Worm (Caenorhabditis elegans) whole organism, young adult: ENCODE results near the gene nhr-103.

Experiments used
- C06A6.2 ChIP-seq: fragments of 200-800 bp; sonication (Bioruptor generic); conservative IDR thresholded peaks from 2 replicates; pipeline ENCODE4 v1.3.6; 2022; ENCODE audit warnings: missing genetic modification characterization, missing compliant biosample characterization
- F22D6.2 ChIP-seq: sonication (generic microtip); optimal IDR thresholded peaks from 2 replicates; lab custom pipeline; 2016; ENCODE audit warnings: mild to moderate bottlenecking, missing genetic modification characterization, missing compliant biosample characterization
- F37B4.10 ChIP-seq: fragments of 200-800 bp; sonication (Bioruptor generic); IDR thresholded peaks from 2 replicates; pipeline ENCODE4 v1.3.6; 2022; ENCODE audit warnings: missing genetic modification characterization, missing compliant biosample characterization
- F39B2.1 ChIP-seq: fragments of 200-800 bp; sonication (Bioruptor generic); IDR thresholded peaks from 2 replicates; pipeline ENCODE4 v1.3.6; 2022; ENCODE audit warnings: missing genetic modification reagents, missing genetic modification characterization, missing compliant biosample characterization
- K11D2.4 ChIP-seq: fragments of 200-800 bp; sonication (Bioruptor generic); IDR thresholded peaks from 2 replicates; pipeline ENCODE4 v1.3.6; 2022; ENCODE audit warnings: missing genetic modification reagents, missing genetic modification characterization, missing compliant biosample characterization
- T26A5.8 ChIP-seq: sonication (generic microtip); optimal IDR thresholded peaks from 2 replicates; lab custom pipeline; 2016; ENCODE audit warnings: missing genetic modification characterization, missing compliant biosample characterization
- Y53G8AR.9 ChIP-seq: fragments of 200-800 bp; sonication (Bioruptor generic); conservative IDR thresholded peaks from 2 replicates; pipeline ENCODE4 v1.3.6; 2022; ENCODE audit warnings: missing genetic modification reagents, missing genetic modification characterization, missing compliant biosample characterization
- ZK185.1 ChIP-seq: sonication (generic microtip); optimal IDR thresholded peaks from 2 replicates; lab custom pipeline; 2016; ENCODE audit warnings: mild to moderate bottlenecking, missing genetic modification characterization, missing compliant biosample characterization; ENCODE audit not compliant: poor library complexity, severe bottlenecking
- akir-1 ChIP-seq: fragments of 200-800 bp; sonication (Bioruptor generic); optimal IDR thresholded peaks from 2 replicates; lab custom pipeline; 2018; ENCODE audit warnings: mild to moderate bottlenecking, missing genetic modification characterization, moderate library complexity, missing compliant biosample characterization
- aptf-3 ChIP-seq: fragments of 200-800 bp; sonication (Bioruptor generic); IDR thresholded peaks from 2 replicates; pipeline ENCODE4 v1.3.6; 2022; ENCODE audit warnings: missing genetic modification characterization, missing compliant biosample characterization
- bed-2 ChIP-seq: fragments of 200-800 bp; sonication (Bioruptor generic); IDR thresholded peaks from 2 replicates; pipeline ENCODE4 v1.3.6; 2022; ENCODE audit warnings: missing genetic modification reagents, missing genetic modification characterization, missing compliant biosample characterization
- cebp-2 ChIP-seq: fragments of 200-800 bp; sonication (Bioruptor generic); IDR thresholded peaks from 2 replicates; pipeline ENCODE4 v1.3.6; 2022; ENCODE audit warnings: missing genetic modification characterization, missing compliant biosample characterization
- die-1 ChIP-seq: sonication (generic microtip); optimal IDR thresholded peaks from 2 replicates; lab custom pipeline; 2016; ENCODE audit warnings: missing genotype, mild to moderate bottlenecking, missing genetic modification characterization, missing compliant biosample characterization
- efl-1 ChIP-seq: fragments of 150-350 bp; optimal IDR thresholded peaks from 2 replicates; lab custom pipeline; 2014; ENCODE audit warnings: missing biosample characterization, missing genetic modification reagents, missing genetic modification characterization
- egl-18 ChIP-seq: fragments of 200-800 bp; sonication (Bioruptor generic); IDR thresholded peaks from 2 replicates; pipeline ENCODE4 v1.3.6; 2022; ENCODE audit warnings: missing genetic modification reagents, missing genetic modification characterization, missing compliant biosample characterization
- egrh-3 ChIP-seq: fragments of 200-800 bp; sonication (Bioruptor generic); IDR thresholded peaks from 2 replicates; pipeline ENCODE4 v1.3.6; 2022; ENCODE audit warnings: missing genetic modification reagents, missing genetic modification characterization, missing compliant biosample characterization
- gei-17 ChIP-seq: fragments of 200-800 bp; sonication (Bioruptor generic); optimal IDR thresholded peaks from 2 replicates; lab custom pipeline; 2018; ENCODE audit warnings: mild to moderate bottlenecking, missing genetic modification characterization, missing compliant biosample characterization
- hrde-1 ChIP-seq: sonication (generic microtip); optimal IDR thresholded peaks from 2 replicates; lab custom pipeline; 2016; ENCODE audit warnings: missing genetic modification characterization, mild to moderate bottlenecking, missing compliant biosample characterization, moderate library complexity, missing genotype, missing genetic modification reagents, borderline replicate concordance
- lag-1 ChIP-seq: fragments of 200-800 bp; sonication (Bioruptor generic); IDR thresholded peaks from 2 replicates; pipeline ENCODE4 v1.3.6; 2022; ENCODE audit warnings: missing genetic modification reagents, missing genetic modification characterization, missing compliant biosample characterization
- let-526 ChIP-seq: fragments of 200-800 bp; sonication (Bioruptor generic); IDR thresholded peaks from 2 replicates; pipeline ENCODE4 v1.3.6; 2022; ENCODE audit warnings: missing genetic modification reagents, missing genetic modification characterization, missing compliant biosample characterization
- lin-26 ChIP-seq: fragments of 200-800 bp; sonication (Bioruptor generic); IDR thresholded peaks from 2 replicates; pipeline ENCODE4 v1.3.6; 2022; ENCODE audit warnings: missing genetic modification reagents, missing genetic modification characterization, missing compliant biosample characterization
- lsy-27 ChIP-seq: sonication (generic microtip); optimal IDR thresholded peaks from 2 replicates; lab custom pipeline; 2017; ENCODE audit warnings: missing genetic modification characterization, mild to moderate bottlenecking, missing compliant biosample characterization, antibody characterized with exemption, missing genotype, borderline replicate concordance; ENCODE audit not compliant: insufficient read depth
- madf-8 ChIP-seq: fragments of 200-800 bp; sonication (Bioruptor generic); conservative IDR thresholded peaks from 2 replicates; pipeline ENCODE4 v1.3.6; 2022; ENCODE audit warnings: missing genetic modification reagents, missing genetic modification characterization, missing compliant biosample characterization
- mel-28 ChIP-seq: sonication (generic microtip); optimal IDR thresholded peaks from 2 replicates; lab custom pipeline; 2016; ENCODE audit warnings: borderline replicate concordance, mild to moderate bottlenecking, missing genetic modification characterization, missing compliant biosample characterization
- nfyb-1 ChIP-seq: fragments of 200-800 bp; sonication (Bioruptor generic); IDR thresholded peaks from 2 replicates; pipeline ENCODE4 v1.3.6; 2022; ENCODE audit warnings: missing genetic modification reagents, missing genetic modification characterization, missing compliant biosample characterization
- nhr-80 ChIP-seq: sonication (generic microtip); optimal IDR thresholded peaks from 2 replicates; lab custom pipeline; 2016; ENCODE audit warnings: missing genetic modification characterization, missing compliant biosample characterization
- pbrm-1 ChIP-seq: fragments of 200-800 bp; sonication (Bioruptor generic); IDR thresholded peaks from 2 replicates; pipeline ENCODE4 v1.3.6; 2022; ENCODE audit warnings: missing genetic modification reagents, missing genetic modification characterization, missing compliant biosample characterization
- pha-4 ChIP-seq: fragments of 150-350 bp; sonication (generic microtip); optimal IDR thresholded peaks from 2 replicates; lab custom pipeline; 2014; ENCODE audit warnings: missing biosample characterization, missing genetic modification reagents, missing genetic modification characterization
- rpc-1 ChIP-seq, 2 experiments: fragments of 150-350 bp in 1 of 2; sonication (generic microtip) in 1 of 2; optimal IDR thresholded peaks; 2 replicates each; lab custom pipeline; 2014 to 2018; ENCODE audit warnings: missing biosample characterization in 1 of 2, missing genetic modification characterization in 1 of 2, missing genetic modification reagents in 1 of 2, missing genotype in 1 of 2
- snpc-1.3 ChIP-seq: sonication (generic microtip); optimal IDR thresholded peaks from 2 replicates; lab custom pipeline; 2017; ENCODE audit warnings: missing genetic modification characterization, mild to moderate bottlenecking, missing compliant biosample characterization, antibody characterized with exemption, moderate library complexity, missing genotype, missing genetic modification reagents; ENCODE audit not compliant: insufficient read depth
- snpc-4 ChIP-seq, 5 experiments: fragments of 150-350 bp in 1 of 5; sonication (generic microtip) in 4 of 5; optimal IDR thresholded peaks; 2 replicates each; lab custom pipeline; 2014 to 2018; ENCODE audit warnings: missing genetic modification characterization in 5 of 5, missing biosample characterization in 3 of 5, antibody characterized with exemption in 2 of 5, mild to moderate bottlenecking in 2 of 5, missing compliant biosample characterization in 2 of 5, missing genotype in 2 of 5, moderate library complexity in 2 of 5, missing genetic modification reagents in 1 of 5
- tbx-9 ChIP-seq: sonication (generic microtip); optimal IDR thresholded peaks from 2 replicates; lab custom pipeline; 2016; ENCODE audit warnings: borderline replicate concordance, missing genetic modification characterization, inconsistent platforms, missing compliant biosample characterization
- unc-62 ChIP-seq: fragments of 150-350 bp; optimal IDR thresholded peaks from 2 replicates; lab custom pipeline; 2014; ENCODE audit warnings: missing biosample characterization, missing genetic modification reagents, missing genetic modification characterization
- zfh-2 ChIP-seq: fragments of 200-800 bp; sonication (Bioruptor generic); conservative IDR thresholded peaks from 2 replicates; pipeline ENCODE4 v1.3.6; 2022; ENCODE audit warnings: missing genetic modification reagents, missing genetic modification characterization, missing compliant biosample characterization
- zim-3 ChIP-seq: sonication (generic microtip); optimal IDR thresholded peaks from 2 replicates; lab custom pipeline; 2017; ENCODE audit warnings: mild to moderate bottlenecking, missing genetic modification characterization, moderate library complexity, missing compliant biosample characterization
- ztf-28 ChIP-seq: fragments of 200-800 bp; sonication (Bioruptor generic); IDR thresholded peaks from 2 replicates; pipeline ENCODE4 v1.3.6; 2022; ENCODE audit warnings: missing genetic modification reagents, missing genetic modification characterization, missing compliant biosample characterization

nhr-103 gene

ce11 chrV:2183162-2183561 is 42.1 kb upstream of the nhr-103 start, which contains the start of gene cyp-33C2:
TSS of gene cyp-33C2 (plus strand) at chrV:2183488.
- TF ChIP-seq nhr-80 (tag; lab: Kevin White, UChicago) (peak; percentile 51), let-526 (GFP tag; lab: Robert Waterston, UW) (peak; percentile 28; the same call in 1 of the 2 replicates), nfyb-1 (GFP tag; lab: Robert Waterston, UW) (no peak)

- TF ChIP-seq bed-2 (no peak), F37B4.10 (0 out of 2 replicates have a peak, but pooled peaks have one; percentile 47), zfh-2 (GFP tag; lab: Robert Waterston, UW) (0 out of 2 replicates have a peak, but pooled peaks have one; percentile 44)
- TF ChIP-seq, all 124 proteins: peak for 2
Observed at ce11 chrV:2185486-2185885, 39.7 kb upstream of the nhr-103 start.

ce11 chrV:2187864-2188345 is 37.3 kb upstream of the nhr-103 start, which contains the start of gene Y5H2B.3:
TSS of gene Y5H2B.3 (plus strand) at chrV:2188295.
- TF ChIP-seq tbx-9 (tag; lab: Kevin White, UChicago) (no peak), lag-1 (GFP tag; lab: Robert Waterston, UW) (no peak), pha-4 (no peak), F22D6.2 (tag; lab: Kevin White, UChicago) (no peak), efl-1 (GFP tag; lab: Kevin White, UChicago) (no peak), C06A6.2 (no peak), lsy-27 (tag; lab: Kevin White, UChicago) (no peak), pbrm-1 (GFP tag; lab: Robert Waterston, UW) (no peak), rpc-1 (optimal IDR thresholded peaks at IDR 0.05; lab: Kevin White, UChicago) (no peak), rpc-1 (tag; optimal IDR thresholded peaks at IDR 0.05; lab: Kevin White, UChicago) (no peak)

ce11 chrV:2190383-2190782 is 34.8 kb upstream of the nhr-103 start:
- TF ChIP-seq T26A5.8 (tag; lab: Kevin White, UChicago) (no peak), zfh-2 (GFP tag; lab: Robert Waterston, UW) (peak; percentile 94), egrh-3 (peak; percentile 55; the same call in 1 of the 2 replicates), ztf-28 (GFP tag; lab: Robert Waterston, UW) (0 out of 2 replicates have a peak, but pooled peaks have one; percentile 40), K11D2.4 (GFP tag; lab: Robert Waterston, UW) (no peak), snpc-4 (GFP tag; optimal IDR thresholded peaks at IDR 0.05; lab: Kevin White, UChicago) (no peak), snpc-4 (tag; optimal IDR thresholded peaks at IDR 0.05; lab: Kevin White, UChicago) (peak in 1 of 4 experiments; percentile 29)

ce11 chrV:2191122-2191521 is 34.1 kb upstream of the nhr-103 start, which contains the start of gene srbc-42:
TSS of gene srbc-42 (minus strand) at chrV:2191222.
- no peak for TF ChIP-seq egl-18 (GFP tag; lab: Robert Waterston, UW)
- no peak for TF ChIP-seq die-1 (tag; lab: Kevin White, UChicago)
- no peak for TF ChIP-seq egrh-3
- no peak for TF ChIP-seq gei-17
- no peak for TF ChIP-seq zim-3 (tag; lab: Kevin White, UChicago)
- TF ChIP-seq cebp-2 (GFP tag; lab: Robert Waterston, UW) = no peak
- no peak for TF ChIP-seq Y53G8AR.9
- no peak for TF ChIP-seq F39B2.1
- no peak for TF ChIP-seq mel-28 (tag; lab: Kevin White, UChicago)
- TF ChIP-seq aptf-3 (GFP tag; lab: Robert Waterston, UW) = no peak
- no peak for TF ChIP-seq hrde-1 (tag; lab: Kevin White, UChicago)
- TF ChIP-seq madf-8 = no peak
- TF ChIP-seq snpc-1.3 (tag; lab: Kevin White, UChicago) = no peak
- no peak for TF ChIP-seq unc-62 (GFP tag; lab: Kevin White, UChicago)
- TF ChIP-seq ZK185.1 (tag; lab: Kevin White, UChicago) = no peak
- no peak for TF ChIP-seq lin-26 (GFP tag; lab: Robert Waterston, UW)
- no peak for TF ChIP-seq akir-1 (GFP tag; lab: Kevin White, UChicago)
